Worm (Caenorhabditis elegans) whole organism, young adult: ENCODE results near the gene unc-79.

ENCODE experiments used
- B0019.2 ChIP-seq: fragments of 200-800 bp; sonication (Bioruptor generic); conservative IDR thresholded peaks from 2 replicates; pipeline ENCODE4 v1.3.6; 2022; ENCODE audit warnings: missing genetic modification reagents, missing genetic modification characterization, missing compliant biosample characterization
- B0336.3 ChIP-seq: fragments of 200-800 bp; sonication (Bioruptor generic); IDR thresholded peaks from 2 replicates; pipeline ENCODE4 v1.3.6; 2022; ENCODE audit warnings: missing genetic modification characterization, missing compliant biosample characterization
- D2030.7 ChIP-seq: fragments of 200-800 bp; sonication (Bioruptor generic); IDR thresholded peaks from 2 replicates; pipeline ENCODE4 v1.3.6; 2022; ENCODE audit warnings: missing genetic modification reagents, missing genetic modification characterization, missing compliant biosample characterization
- F10E7.11 ChIP-seq: sonication (generic microtip); optimal IDR thresholded peaks from 2 replicates; lab custom pipeline; 2017; ENCODE audit warnings: mild to moderate bottlenecking, missing genetic modification characterization, moderate library complexity, missing compliant biosample characterization
- F33H1.4 ChIP-seq: fragments of 200-800 bp; sonication (Bioruptor generic); IDR thresholded peaks from 2 replicates; pipeline ENCODE4 v1.3.6; 2022; ENCODE audit warnings: missing genetic modification reagents, missing genetic modification characterization, missing compliant biosample characterization
- F52B5.7 ChIP-seq: sonication (generic microtip); optimal IDR thresholded peaks from 2 replicates; lab custom pipeline; 2016; ENCODE audit warnings: mild to moderate bottlenecking, missing genetic modification characterization, missing compliant biosample characterization
- F57A8.1 ChIP-seq: fragments of 200-800 bp; sonication (Bioruptor generic); optimal IDR thresholded peaks from 2 replicates; lab custom pipeline; 2018; ENCODE audit warnings: mild to moderate bottlenecking, missing genetic modification characterization, moderate library complexity, missing compliant biosample characterization
- F57C9.4 ChIP-seq: sonication (generic microtip); optimal IDR thresholded peaks from 2 replicates; lab custom pipeline; 2017; ENCODE audit warnings: mild to moderate bottlenecking, missing genetic modification characterization, missing compliant biosample characterization
- K12H6.12 ChIP-seq: fragments of 200-800 bp; sonication (Bioruptor generic); optimal IDR thresholded peaks from 2 replicates; lab custom pipeline; 2018; ENCODE audit warnings: mild to moderate bottlenecking, missing genetic modification characterization, missing compliant biosample characterization
- T07F8.4 ChIP-seq: sonication (generic microtip); optimal IDR thresholded peaks from 2 replicates; lab custom pipeline; 2016; ENCODE audit warnings: mild to moderate bottlenecking, missing genetic modification characterization, moderate library complexity, missing compliant biosample characterization
- Y53F4B.3 ChIP-seq: fragments of 200-800 bp; sonication (Bioruptor generic); IDR thresholded peaks from 2 replicates; pipeline ENCODE4 v1.3.6; 2022; ENCODE audit warnings: missing genetic modification reagents, missing genetic modification characterization, missing compliant biosample characterization
- Y53G8AR.9 ChIP-seq: fragments of 200-800 bp; sonication (Bioruptor generic); conservative IDR thresholded peaks from 2 replicates; pipeline ENCODE4 v1.3.6; 2022; ENCODE audit warnings: missing genetic modification reagents, missing genetic modification characterization, missing compliant biosample characterization
- Y56A3A.18 ChIP-seq: fragments of 200-800 bp; sonication (Bioruptor generic); IDR thresholded peaks from 2 replicates; pipeline ENCODE4 v1.3.6; 2022; ENCODE audit warnings: missing genetic modification reagents, missing genetic modification characterization, missing compliant biosample characterization
- Y79H2A.3 ChIP-seq: fragments of 200-800 bp; sonication (Bioruptor generic); conservative IDR thresholded peaks from 2 replicates; pipeline ENCODE4 v1.3.6; 2022; ENCODE audit warnings: missing genetic modification reagents, missing genetic modification characterization, missing compliant biosample characterization
- ZK185.1 ChIP-seq: sonication (generic microtip); optimal IDR thresholded peaks from 2 replicates; lab custom pipeline; 2016; ENCODE audit warnings: mild to moderate bottlenecking, missing genetic modification characterization, missing compliant biosample characterization; ENCODE audit not compliant: poor library complexity, severe bottlenecking
- ama-1 ChIP-seq, 3 experiments: fragments of 150-350 bp in 1 of 3; sonication (generic microtip) in 2 of 3; optimal IDR thresholded peaks; 2 replicates each; lab custom pipeline; 2014 to 2018; ENCODE audit warnings: missing biosample characterization in 2 of 3, missing genetic modification characterization in 2 of 3, missing genetic modification reagents in 2 of 3
- aptf-2 ChIP-seq: fragments of 200-800 bp; sonication (Bioruptor generic); conservative IDR thresholded peaks from 2 replicates; pipeline ENCODE4 v1.3.6; 2022; ENCODE audit warnings: missing genetic modification reagents, missing genetic modification characterization, missing compliant biosample characterization
- attf-5 ChIP-seq: fragments of 200-800 bp; sonication (Bioruptor generic); optimal IDR thresholded peaks from 2 replicates; lab custom pipeline; 2018; ENCODE audit warnings: mild to moderate bottlenecking, missing genetic modification characterization, missing compliant biosample characterization
- attf-6 ChIP-seq: fragments of 200-800 bp; sonication (Bioruptor generic); IDR thresholded peaks from 2 replicates; pipeline ENCODE4 v1.3.6; 2022; ENCODE audit warnings: missing genetic modification reagents, missing genetic modification characterization, missing compliant biosample characterization
- cebp-1 ChIP-seq, 2 experiments: fragments of 200-800 bp in 1 of 2; sonication (Bioruptor generic) in 1 of 2; sonication (generic microtip) in 1 of 2; IDR thresholded peaks in 1 of 2; optimal IDR thresholded peaks in 1 of 2; 2 replicates each; pipeline versions ENCODE4 v1.3.6 to Lab custom; 2017 to 2022; ENCODE audit warnings: missing compliant biosample characterization in 2 of 2, missing genetic modification characterization in 2 of 2, mild to moderate bottlenecking in 1 of 2, missing genetic modification reagents in 1 of 2, moderate library complexity in 1 of 2
- ceh-27 ChIP-seq: fragments of 200-800 bp; sonication (Bioruptor generic); optimal IDR thresholded peaks from 2 replicates; lab custom pipeline; 2018; ENCODE audit warnings: mild to moderate bottlenecking, missing genetic modification characterization, moderate library complexity, missing compliant biosample characterization
- ceh-58 ChIP-seq: fragments of 200-800 bp; sonication (Bioruptor generic); IDR thresholded peaks from 2 replicates; pipeline ENCODE4 v1.3.6; 2022; ENCODE audit warnings: missing genetic modification characterization, missing compliant biosample characterization
- die-1 ChIP-seq: sonication (generic microtip); optimal IDR thresholded peaks from 2 replicates; lab custom pipeline; 2016; ENCODE audit warnings: missing genotype, mild to moderate bottlenecking, missing genetic modification characterization, missing compliant biosample characterization
- efl-1 ChIP-seq: fragments of 150-350 bp; optimal IDR thresholded peaks from 2 replicates; lab custom pipeline; 2014; ENCODE audit warnings: missing biosample characterization, missing genetic modification reagents, missing genetic modification characterization
- lin-26 ChIP-seq: fragments of 200-800 bp; sonication (Bioruptor generic); IDR thresholded peaks from 2 replicates; pipeline ENCODE4 v1.3.6; 2022; ENCODE audit warnings: missing genetic modification reagents, missing genetic modification characterization, missing compliant biosample characterization
- lin-35 ChIP-seq, 3 experiments: fragments of 150-350 bp in 2 of 3; sonication (generic microtip) in 1 of 3; optimal IDR thresholded peaks; 2 replicates each; lab custom pipeline; 2014 to 2018; ENCODE audit warnings: missing biosample characterization in 3 of 3, missing genetic modification characterization in 3 of 3, missing genetic modification reagents in 3 of 3
- lin-40 ChIP-seq: sonication (generic microtip); optimal IDR thresholded peaks from 2 replicates; lab custom pipeline; 2016; ENCODE audit warnings: missing genetic modification characterization, mild to moderate bottlenecking, missing compliant biosample characterization, missing genotype, missing genetic modification reagents
- lin-54 ChIP-seq: fragments of 200-800 bp; sonication (Bioruptor generic); optimal IDR thresholded peaks from 2 replicates; lab custom pipeline; 2018; ENCODE audit warnings: mild to moderate bottlenecking, missing genetic modification characterization, missing compliant biosample characterization
- lsl-1 ChIP-seq: fragments of 200-800 bp; sonication (Bioruptor generic); optimal IDR thresholded peaks from 2 replicates; lab custom pipeline; 2018; ENCODE audit warnings: mild to moderate bottlenecking, missing genetic modification characterization, moderate library complexity, missing compliant biosample characterization
- madf-10 ChIP-seq: sonication (generic microtip); optimal IDR thresholded peaks from 2 replicates; lab custom pipeline; 2016; ENCODE audit warnings: mild to moderate bottlenecking, missing genetic modification characterization, missing compliant biosample characterization
- madf-3 ChIP-seq: fragments of 200-800 bp; sonication (Bioruptor generic); IDR thresholded peaks from 2 replicates; pipeline ENCODE4 v1.3.6; 2022; ENCODE audit warnings: missing genetic modification reagents, missing genetic modification characterization, missing compliant biosample characterization
- madf-6 ChIP-seq: fragments of 200-800 bp; sonication (Bioruptor generic); IDR thresholded peaks from 2 replicates; pipeline ENCODE4 v1.3.6; 2022; ENCODE audit warnings: missing genetic modification reagents, missing genetic modification characterization, missing compliant biosample characterization
- madf-8 ChIP-seq: fragments of 200-800 bp; sonication (Bioruptor generic); conservative IDR thresholded peaks from 2 replicates; pipeline ENCODE4 v1.3.6; 2022; ENCODE audit warnings: missing genetic modification reagents, missing genetic modification characterization, missing compliant biosample characterization
- mel-28 ChIP-seq: sonication (generic microtip); optimal IDR thresholded peaks from 2 replicates; lab custom pipeline; 2016; ENCODE audit warnings: borderline replicate concordance, mild to moderate bottlenecking, missing genetic modification characterization, missing compliant biosample characterization
- nfyb-1 ChIP-seq: fragments of 200-800 bp; sonication (Bioruptor generic); IDR thresholded peaks from 2 replicates; pipeline ENCODE4 v1.3.6; 2022; ENCODE audit warnings: missing genetic modification reagents, missing genetic modification characterization, missing compliant biosample characterization
- nhr-90 ChIP-seq: sonication (generic microtip); optimal IDR thresholded peaks from 2 replicates; lab custom pipeline; 2016; ENCODE audit warnings: missing genotype, mild to moderate bottlenecking, missing genetic modification characterization, missing compliant biosample characterization
- pbrm-1 ChIP-seq: fragments of 200-800 bp; sonication (Bioruptor generic); IDR thresholded peaks from 2 replicates; pipeline ENCODE4 v1.3.6; 2022; ENCODE audit warnings: missing genetic modification reagents, missing genetic modification characterization, missing compliant biosample characterization
- somi-1 ChIP-seq: fragments of 200-800 bp; sonication (Bioruptor generic); optimal IDR thresholded peaks from 2 replicates; lab custom pipeline; 2018; ENCODE audit warnings: mild to moderate bottlenecking, missing genetic modification characterization, missing compliant biosample characterization
- tbp1 ChIP-seq: fragments of 200-800 bp; sonication (Bioruptor generic); optimal IDR thresholded peaks from 2 replicates; lab custom pipeline; 2018; ENCODE audit warnings: mild to moderate bottlenecking, missing genetic modification characterization, missing compliant biosample characterization
- ztf-26 ChIP-seq: sonication (generic microtip); optimal IDR thresholded peaks from 2 replicates; lab custom pipeline; 2017; ENCODE audit warnings: missing genetic modification characterization, missing compliant biosample characterization

Gene unc-79

ce11 chrIII:4096370-4096842 is 30.0 kb downstream of the unc-79 start (continued):
- TF ChIP-seq tbp1 (GFP tag; lab: Kevin White, UChicago) (no peak), lin-35 (GFP tag; optimal IDR thresholded peaks at IDR 0.05; lab: Kevin White, UChicago) (no peak), madf-10 (tag; lab: Kevin White, UChicago) (no peak), ztf-26 (peak; percentile 35), Y53G8AR.9 (0 out of 2 replicates have a peak, but pooled peaks have one; percentile 22), F52B5.7 (tag; lab: Kevin White, UChicago) (peak; percentile 11), ceh-27 (GFP tag; lab: Kevin White, UChicago) (no peak), attf-6 (GFP tag; lab: Robert Waterston, UW) (0 out of 2 replicates have a peak, but pooled peaks have one; percentile 9), F57C9.4 (tag; lab: Kevin White, UChicago) (no peak), Y56A3A.18 (GFP tag; lab: Robert Waterston, UW) (no peak), pbrm-1 (GFP tag; lab: Robert Waterston, UW) (peak; percentile 49; the same call in 1 of the 2 replicates), ama-1 (optimal IDR thresholded peaks at IDR 0.05; lab: Kevin White, UChicago) (peak; percentile 61), ama-1 (GFP tag; optimal IDR thresholded peaks at IDR 0.05; lab: Kevin White, UChicago) (no peak), F57A8.1 (GFP tag; lab: Kevin White, UChicago) (no peak), madf-3 (0 out of 2 replicates have a peak, but pooled peaks have one; percentile 8), K12H6.12 (tag; lab: Kevin White, UChicago) (no peak), nhr-90 (tag; lab: Kevin White, UChicago) (no peak)

- TF ChIP-seq madf-6 (GFP tag; lab: Robert Waterston, UW) (peak; percentile 37), F10E7.11 (tag; lab: Kevin White, UChicago) (no peak), Y53F4B.3 (no peak), madf-8 (peak; percentile 29), attf-6 (GFP tag; lab: Robert Waterston, UW) (no peak), D2030.7 (peak; percentile 32; the same call in 1 of the 2 replicates), lsl-1 (GFP tag; lab: Kevin White, UChicago) (peak; percentile 86), Y53G8AR.9 (0 out of 2 replicates have a peak, but pooled peaks have one; percentile 19), efl-1 (GFP tag; lab: Kevin White, UChicago) (peak; percentile 60), lin-54 (peak; percentile 58), F33H1.4 (GFP tag; lab: Robert Waterston, UW) (peak; percentile 37), B0336.3 (GFP tag; lab: Robert Waterston, UW) (no peak)
These were observed 31.7 kb downstream of the unc-79 start, which contains the start of gene rei-1 for ce11 chrIII:4098107-4098620. TSS of gene rei-1 (minus strand) at chrIII:4098190.

ce11 chrIII:4098751-4099150 is 32.3 kb downstream of the unc-79 start:
- TF ChIP-seq mel-28: no peak
- TF ChIP-seq die-1 (tag; lab: Kevin White, UChicago): no peak
- peak; percentile 68 for TF ChIP-seq ama-1 (optimal IDR thresholded peaks at IDR 0.05; lab: Kevin White, UChicago)
- no peak for TF ChIP-seq ama-1 (GFP tag; optimal IDR thresholded peaks at IDR 0.05; lab: Kevin White, UChicago)
- no peak for TF ChIP-seq D2030.7
- no peak for TF ChIP-seq attf-6 (GFP tag; lab: Robert Waterston, UW)
- no peak for TF ChIP-seq T07F8.4 (tag; lab: Kevin White, UChicago)
- TF ChIP-seq, all 124 proteins: peak for 1

ce11 chrIII:4099884-4100596 is 33.6 kb downstream of the unc-79 start:
- TF ChIP-seq cebp-1 (GFP tag; IDR thresholded peaks at IDR 0.05; lab: Robert Waterston, UW) (no peak), cebp-1 (tag; optimal IDR thresholded peaks at IDR 0.05; lab: Kevin White, UChicago) (peak; percentile 37), somi-1 (GFP tag; lab: Kevin White, UChicago) (peak; percentile 93), Y79H2A.3 (GFP tag; lab: Robert Waterston, UW) (0 out of 2 replicates have a peak, but pooled peaks have one; percentile 13), nfyb-1 (0 out of 2 replicates have a peak, but pooled peaks have one; percentile 45), ZK185.1 (tag; lab: Kevin White, UChicago) (peak; percentile 4), attf-5 (GFP tag; lab: Kevin White, UChicago) (peak; percentile 43), ceh-58 (no peak), lin-26 (GFP tag; lab: Robert Waterston, UW) (no peak), die-1 (tag; lab: Kevin White, UChicago) (peak; percentile 12), aptf-2 (GFP tag; lab: Robert Waterston, UW) (no peak), F33H1.4 (GFP tag; lab: Robert Waterston, UW) (no peak), B0336.3 (GFP tag; lab: Robert Waterston, UW) (no peak), lin-40 (tag; lab: Kevin White, UChicago) (peak; percentile 55), K12H6.12 (tag; lab: Kevin White, UChicago) (no peak), B0019.2 (GFP tag; lab: Robert Waterston, UW) (no peak)
